Fruit fly (Drosophila melanogaster) ovary, adult (tissue): ENCODE results near the gene Patr-1.

Source experiments
- CG17801 ChIP-seq: fragments of 200-800 bp; optimal IDR thresholded peaks from 2 replicates; lab custom pipeline; 2019; ENCODE audit warnings: missing biosample characterization, mild to moderate bottlenecking, missing genetic modification characterization, moderate library complexity; ENCODE audit not compliant: partially characterized antibody

The Patr-1 gene

DNA sequence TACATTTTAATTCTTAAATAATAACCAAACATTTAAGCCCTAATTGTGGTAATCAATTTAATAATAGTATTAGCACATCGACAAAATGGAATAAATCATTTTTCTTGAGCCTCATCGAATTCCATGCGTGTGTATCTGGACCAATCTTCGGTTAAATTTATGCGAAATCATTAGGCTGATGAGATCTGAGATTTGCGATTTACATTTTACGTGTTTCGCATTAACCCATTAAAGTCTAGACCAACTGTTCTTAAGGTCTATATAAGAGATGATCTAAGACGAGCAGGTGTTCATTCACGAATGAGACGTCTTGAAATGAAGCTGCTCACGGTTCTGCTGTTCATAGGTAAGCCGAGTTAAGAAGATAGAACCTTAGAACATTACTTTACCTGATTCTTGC lies 11.9 kb upstream of the Patr-1 start, which contains the start of gene CG31268:
Gene CG31268, plus strand, starts transcription at position 301 of the 400 bp plus-strand sequence.
- no peak for TF ChIP-seq CG17801 (GFP tag; lab: Kevin White, UChicago)

dm6 chr3R:17035945-17036344 lies 7.4 kb upstream of the Patr-1 start, which contains the start of gene CG4009:
CG4009 (minus strand) TSS chr3R:17036045.
- no peak for TF ChIP-seq CG17801 (GFP tag; lab: Kevin White, UChicago)

- TF ChIP-seq CG17801 (GFP tag; lab: Kevin White, UChicago), result no peak
Observed at dm6 chr3R:17039993-17040807, 3.2 kb upstream of the Patr-1 start, which contains the start of the genes CG18213 and Trm7-32. CG18213 (minus strand) TSS chr3R:17040203. Trm7-32 (plus strand) TSS chr3R:17040682.

dm6 chr3R:17043570-17043923 lies 183 bp downstream of the Patr-1 start:
- no peak for TF ChIP-seq CG17801 (GFP tag; lab: Kevin White, UChicago)

DNA sequence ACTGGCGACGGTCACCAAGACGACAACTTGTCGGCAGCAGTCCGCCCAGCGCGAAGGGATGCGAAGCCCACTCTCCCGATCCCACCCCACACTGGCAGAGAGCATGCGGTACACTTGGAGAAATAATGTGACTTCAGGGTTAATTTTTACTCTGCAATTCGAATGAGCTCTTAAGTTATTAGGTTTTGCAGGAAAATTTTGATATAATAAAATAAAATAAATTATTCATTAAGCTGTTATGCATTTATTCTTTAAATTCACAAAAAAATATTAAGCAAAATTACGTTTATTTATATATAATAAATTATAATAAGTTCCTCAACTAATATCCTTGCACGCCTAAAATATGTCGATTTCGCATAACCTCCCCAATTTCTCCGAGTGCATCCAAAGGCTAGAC lies 5.5 kb downstream of the Patr-1 start:
- no peak for TF ChIP-seq CG17801 (GFP tag; lab: Kevin White, UChicago)

dm6 chr3R:17052465-17053149 lies 9.2 kb downstream of the Patr-1 start:
- no peak for TF ChIP-seq CG17801 (GFP tag; lab: Kevin White, UChicago)

DNA sequence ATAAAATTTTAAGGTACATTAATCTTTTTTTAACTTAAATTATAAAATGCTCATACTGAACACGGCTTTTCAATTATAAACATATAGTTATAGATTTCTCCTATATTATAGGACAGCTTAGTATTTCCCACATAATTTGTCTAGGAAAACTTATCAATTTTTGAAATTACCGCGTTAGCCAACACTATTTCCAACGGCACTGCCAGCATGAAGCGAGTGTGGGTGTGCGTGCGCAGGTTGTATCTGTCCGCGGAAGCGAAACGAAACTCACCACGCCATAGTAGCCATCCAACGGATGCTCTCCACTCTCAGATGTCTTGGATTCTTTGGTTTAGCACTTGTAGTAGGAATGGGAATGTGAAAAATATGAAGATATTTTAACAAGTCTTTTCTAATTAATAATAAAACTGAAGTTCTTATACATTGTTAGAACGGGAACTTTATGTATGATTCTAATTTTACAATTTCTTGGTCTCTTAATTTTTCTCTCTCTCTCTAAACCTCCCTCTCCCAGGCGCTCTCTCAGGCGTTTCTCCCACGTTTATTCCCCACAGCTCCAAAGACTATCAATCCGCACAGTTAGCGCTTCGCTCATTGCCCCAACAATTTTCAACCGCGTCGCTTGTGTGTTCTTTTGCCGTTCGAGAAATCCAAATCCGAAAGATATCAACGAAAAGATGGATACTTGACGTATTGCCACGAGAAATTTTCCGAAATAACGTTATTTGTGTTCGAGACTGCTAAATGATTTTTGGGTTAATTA lies 10.2 kb downstream of the Patr-1 start, which contains the start of gene Dad:
Gene Dad, plus strand, starts transcription at position 593 of the 763 bp plus-strand sequence.
- peak; percentile 23 for TF ChIP-seq CG17801 (GFP tag; lab: Kevin White, UChicago)

DNA sequence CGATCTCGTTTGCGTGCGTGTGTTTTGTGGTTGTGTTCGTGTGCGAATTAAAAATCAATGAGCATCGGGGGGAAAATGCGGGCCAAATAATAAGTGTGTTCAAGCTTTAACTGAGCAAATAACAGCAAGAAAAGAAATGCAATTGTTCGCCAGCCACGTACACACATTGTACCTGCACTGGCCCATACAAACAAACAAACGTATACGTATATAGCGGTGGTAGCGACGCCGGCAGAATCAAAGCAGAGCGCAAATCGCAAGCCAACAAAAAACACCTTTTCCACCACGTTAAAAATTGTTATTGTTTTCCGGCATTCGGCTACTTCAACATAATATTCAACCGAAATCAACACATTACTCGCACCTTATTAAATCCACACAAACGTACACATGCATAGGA lies 11.2 kb downstream of the Patr-1 start:
- TF ChIP-seq CG17801 (GFP tag; lab: Kevin White, UChicago), result no peak

dm6 chr3R:17056183-17056904 lies 13.0 kb downstream of the Patr-1 start:
- TF ChIP-seq CG17801 (GFP tag; lab: Kevin White, UChicago), result peak; percentile 32

DNA sequence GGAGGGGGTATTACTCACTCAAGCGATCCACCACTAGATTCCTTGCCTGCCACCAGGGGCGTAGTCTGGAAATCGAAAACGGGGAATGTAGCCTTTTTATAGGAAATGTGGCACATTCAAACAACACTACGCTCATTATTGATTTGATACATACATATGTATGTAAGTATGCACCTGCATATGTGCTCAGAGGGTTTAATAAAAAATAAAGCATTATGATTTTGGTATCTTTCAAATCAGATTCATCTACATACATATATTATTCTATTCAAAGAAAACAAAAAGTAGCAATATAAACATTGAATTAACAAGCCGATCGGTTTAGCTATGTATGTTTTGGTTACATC lies 13.5 kb downstream of the Patr-1 start:
- TF ChIP-seq CG17801 (GFP tag; lab: Kevin White, UChicago), result no peak

dm6 chr3R:17059100-17059810 lies 15.9 kb downstream of the Patr-1 start:
- TF ChIP-seq CG17801 (GFP tag; lab: Kevin White, UChicago), result no peak

DNA sequence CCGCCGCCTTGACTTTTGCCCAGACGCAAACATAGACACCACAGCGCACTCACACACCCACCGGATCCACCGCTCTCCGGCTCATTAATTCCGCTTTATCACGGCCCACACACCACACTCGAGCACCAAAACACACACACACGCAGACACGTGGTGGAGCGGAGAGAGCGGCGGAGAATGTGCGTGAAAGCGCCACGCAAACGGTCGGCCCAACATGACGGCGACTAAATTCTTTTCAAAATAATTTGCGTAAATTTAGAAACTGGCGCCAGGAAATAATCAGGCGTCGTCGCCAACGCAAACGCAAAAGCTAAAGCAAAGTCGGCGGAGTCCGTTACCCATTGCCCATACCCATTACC lies 16.4 kb downstream of the Patr-1 start:
- TF ChIP-seq CG17801 (GFP tag; lab: Kevin White, UChicago), result no peak

dm6 chr3R:17060244-17060664 lies 16.9 kb downstream of the Patr-1 start:
- TF ChIP-seq CG17801 (GFP tag; lab: Kevin White, UChicago), result no peak
